Worm (Caenorhabditis elegans): ENCODE measurements around the gene scly-1.

scly-1 gene

ce11 chrII:6250782-6251461 is 30.0 kb downstream of the scly-1 start, which contains the start of gene phb-2 (continued):
- TF ChIP-seq pha-2 (tag; optimal IDR thresholded peaks at IDR 0.05) (no peak), ceh-31 (tag; optimal IDR thresholded peaks at IDR 0.05) (peak; percentile 38), tbx-7 (tag; optimal IDR thresholded peaks at IDR 0.05) (no peak), syd-9 (tag; optimal IDR thresholded peaks at IDR 0.05) (no peak), nfya-1 (tag; optimal IDR thresholded peaks at IDR 0.05) (peak; percentile 80), zip-5 (tag; optimal IDR thresholded peaks at IDR 0.05) (no peak), sdc-2 (tag; optimal IDR thresholded peaks at IDR 0.05) (no peak), pha-4 (tag; optimal IDR thresholded peaks at IDR 0.05) (no peak), hlh-13 (GFP tag; optimal IDR thresholded peaks at IDR 0.05) (no peak), ceh-48 (tag; optimal IDR thresholded peaks at IDR 0.05) (no peak), unc-86 (tag; optimal IDR thresholded peaks at IDR 0.05) (no peak), npax-4 (tag; optimal IDR thresholded peaks at IDR 0.05) (no peak), elt-2 (tag; optimal IDR thresholded peaks at IDR 0.05) (peak; percentile 63), ets-4 (tag; optimal IDR thresholded peaks at IDR 0.05) (peak; percentile 30), lim-6 (tag; optimal IDR thresholded peaks at IDR 0.05) (no peak), eyg-1 (tag; optimal IDR thresholded peaks at IDR 0.05) (no peak), nhr-232 (tag; optimal IDR thresholded peaks at IDR 0.05) (no peak)

DNA sequence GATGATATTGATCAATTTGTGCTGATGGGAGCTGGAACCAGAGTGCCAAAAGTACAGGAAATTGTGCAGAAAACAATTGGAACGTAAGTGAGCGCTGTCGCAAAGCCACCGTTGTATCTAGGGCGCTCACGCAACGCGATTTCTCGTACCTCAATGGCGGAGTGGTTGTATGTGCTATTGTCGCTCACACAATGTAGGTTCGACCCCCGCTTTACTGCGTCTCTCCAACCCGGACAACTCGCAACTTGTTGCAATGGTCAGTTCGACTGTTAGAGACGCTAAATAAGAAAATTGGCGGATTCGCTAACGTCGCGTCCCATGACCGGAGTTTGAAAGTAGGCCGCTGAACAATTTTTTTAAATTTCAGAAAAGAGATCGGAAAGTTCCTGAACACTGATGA is 32.4 kb downstream of the scly-1 start:
- TF ChIP-seq C38D4.7 (GFP tag; optimal IDR thresholded peaks at IDR 0.05): peak; percentile 73
- peak; percentile 28 for TF ChIP-seq lim-6 (tag; optimal IDR thresholded peaks at IDR 0.05)
- TF ChIP-seq sdc-2 (tag; optimal IDR thresholded peaks at IDR 0.05): peak; percentile 61
- peak; percentile 72 for TF ChIP-seq syd-9 (tag; optimal IDR thresholded peaks at IDR 0.05)
- TF ChIP-seq ceh-30 (tag; optimal IDR thresholded peaks at IDR 0.05): no peak
- TF ChIP-seq lin-11 (tag; optimal IDR thresholded peaks at IDR 0.05): peak; percentile 73
- TF ChIP-seq unc-55 (GFP tag; optimal IDR thresholded peaks at IDR 0.05): no peak
- TF ChIP-seq pros-1 (tag; optimal IDR thresholded peaks at IDR 0.05): no peak
- TF ChIP-seq npax-4 (tag; optimal IDR thresholded peaks at IDR 0.05): peak; percentile 61
- peak; percentile 70 for TF ChIP-seq ceh-18 (tag; optimal IDR thresholded peaks at IDR 0.05)
- TF ChIP-seq ceh-48 (tag; optimal IDR thresholded peaks at IDR 0.05): peak; percentile 61
- peak; percentile 60 for TF ChIP-seq ceh-45 (GFP tag; IDR thresholded peaks at IDR 0.05)
- TF ChIP-seq sox-2 (GFP tag; IDR thresholded peaks at IDR 0.05): peak; percentile 71
- TF ChIP-seq T23F11.4 (GFP tag; optimal IDR thresholded peaks at IDR 0.05): peak; percentile 78
- peak; percentile 68 for TF ChIP-seq ahr-1 (tag; optimal IDR thresholded peaks at IDR 0.05)
- peak; percentile 20 for TF ChIP-seq pqm-1 (tag; optimal IDR thresholded peaks at IDR 0.05)
- TF ChIP-seq F13H6.1 (tag; optimal IDR thresholded peaks at IDR 0.05): peak; percentile 40
- peak; percentile 86 for TF ChIP-seq ceh-19 (GFP tag; optimal IDR thresholded peaks at IDR 0.05)
- TF ChIP-seq sox-4 (tag; optimal IDR thresholded peaks at IDR 0.05): peak; percentile 79
- peak; percentile 70 for TF ChIP-seq K02D7.2 (tag; optimal IDR thresholded peaks at IDR 0.05)
- TF ChIP-seq ceh-34 (tag; optimal IDR thresholded peaks at IDR 0.05): peak; percentile 74
- TF ChIP-seq ets-4 (tag; optimal IDR thresholded peaks at IDR 0.05): peak; percentile 47
- no peak for TF ChIP-seq hlh-8 (tag; optimal IDR thresholded peaks at IDR 0.05)
- TF ChIP-seq ceh-24 (tag; optimal IDR thresholded peaks at IDR 0.05): peak; percentile 64
- TF ChIP-seq ztf-16 (tag; optimal IDR thresholded peaks at IDR 0.05): peak; percentile 81
- peak; percentile 52 for TF ChIP-seq pha-2 (tag; optimal IDR thresholded peaks at IDR 0.05)
- TF ChIP-seq ceh-22 (tag; optimal IDR thresholded peaks at IDR 0.05): no peak
- peak; percentile 24 for TF ChIP-seq eyg-1 (tag; optimal IDR thresholded peaks at IDR 0.05)
- TF ChIP-seq ceh-6 (GFP tag; optimal IDR thresholded peaks at IDR 0.05): peak; percentile 81
- peak; percentile 76 for TF ChIP-seq elt-2 (tag; optimal IDR thresholded peaks at IDR 0.05)
- TF ChIP-seq Y22D7AL.16 (tag; optimal IDR thresholded peaks at IDR 0.05): peak; percentile 78
- peak; percentile 72 for TF ChIP-seq pat-9 (tag; optimal IDR thresholded peaks at IDR 0.05)
- peak; percentile 24 for TF ChIP-seq ceh-14 (tag; optimal IDR thresholded peaks at IDR 0.05)
- peak; percentile 48 for TF ChIP-seq unc-86 (tag; optimal IDR thresholded peaks at IDR 0.05)
- peak; percentile 48 for TF ChIP-seq hlh-15 (tag; optimal IDR thresholded peaks at IDR 0.05)
- TF ChIP-seq pax-1 (tag; optimal IDR thresholded peaks at IDR 0.05): no peak
- TF ChIP-seq ttx-3 (tag; optimal IDR thresholded peaks at IDR 0.05): peak; percentile 42
- no peak for TF ChIP-seq fkh-10 (GFP tag; optimal IDR thresholded peaks at IDR 0.05)
- TF ChIP-seq fkh-6 (tag; optimal IDR thresholded peaks at IDR 0.05): peak; percentile 87
- TF ChIP-seq unc-3 (GFP tag; conservative IDR thresholded peaks at IDR 0.05): peak; percentile 73; the same call in 1 of the 2 replicates
- peak; percentile 50 for TF ChIP-seq unc-3 (tag; optimal IDR thresholded peaks at IDR 0.05)
- TF ChIP-seq elt-4 (tag; optimal IDR thresholded peaks at IDR 0.05): no peak

Data from whole organism, late embryonic.